Worm (Caenorhabditis elegans) whole organism, mixed stage, embryonic: ENCODE data around the gene srh-112.

Source experiments
- bed-3 ChIP-seq: fragments of 200-800 bp; sonication (Bioruptor generic); optimal IDR thresholded peaks from 3 replicates; lab custom pipeline; 2018; ENCODE audit warnings: mild to moderate bottlenecking, missing genetic modification characterization, moderate library complexity, missing compliant biosample characterization
- blmp-1 ChIP-seq: fragments of 150-350 bp; optimal IDR thresholded peaks from 2 replicates; lab custom pipeline; 2014; ENCODE audit warnings: missing biosample characterization, missing genetic modification characterization
- drap-1 ChIP-seq: fragments of 200-800 bp; sonication (Bioruptor generic); optimal IDR thresholded peaks from 3 replicates; lab custom pipeline; 2018; ENCODE audit warnings: mild to moderate bottlenecking, missing genetic modification characterization, missing compliant biosample characterization
- elt-1 ChIP-seq: sonication (generic microtip); optimal IDR thresholded peaks from 2 replicates; lab custom pipeline; 2017; ENCODE audit warnings: missing genetic modification characterization, mild to moderate bottlenecking, missing compliant biosample characterization, antibody characterized with exemption, moderate library complexity, borderline replicate concordance; ENCODE audit not compliant: insufficient read depth
- elt-3 ChIP-seq: fragments of 150-350 bp; optimal IDR thresholded peaks from 2 replicates; lab custom pipeline; 2014; ENCODE audit warnings: missing biosample characterization, missing genetic modification characterization
- lsy-2 ChIP-seq: fragments of 150-350 bp; optimal IDR thresholded peaks from 2 replicates; lab custom pipeline; 2014; ENCODE audit warnings: missing biosample characterization, missing genetic modification characterization
- nhr-237 ChIP-seq: fragments of 150-350 bp; optimal IDR thresholded peaks from 2 replicates; lab custom pipeline; 2014; ENCODE audit warnings: missing biosample characterization, missing genetic modification characterization
- nhr-28 ChIP-seq: fragments of 150-350 bp; optimal IDR thresholded peaks from 2 replicates; lab custom pipeline; 2014; ENCODE audit warnings: missing biosample characterization, missing genetic modification characterization
- pha-4 ChIP-seq: fragments of 150-350 bp; optimal IDR thresholded peaks from 2 replicates; lab custom pipeline; 2018; ENCODE audit warnings: missing biosample characterization, missing genetic modification reagents, missing genetic modification characterization
- tbx-8 ChIP-seq: fragments of 200-800 bp; sonication (Bioruptor generic); optimal IDR thresholded peaks from 2 replicates; lab custom pipeline; 2018; ENCODE audit warnings: mild to moderate bottlenecking, missing genetic modification characterization, moderate library complexity, missing compliant biosample characterization
- zip-8 ChIP-seq: fragments of 150-350 bp; optimal IDR thresholded peaks from 2 replicates; lab custom pipeline; 2014; ENCODE audit warnings: missing biosample characterization, missing genetic modification characterization

ce11 chrV:17220345-17220744 lies 5.7 kb downstream of the srh-112 start, which contains the start of gene srh-109:
- TF ChIP-seq elt-1 (tag; lab: Kevin White, UChicago) (no peak), pha-4 (tag; lab: Kevin White, UChicago) (no peak), nhr-28 (tag; lab: Kevin White, UChicago) (no peak), nhr-237 (tag; lab: Kevin White, UChicago) (no peak), lsy-2 (tag; lab: Kevin White, UChicago) (no peak), zip-8 (peak; percentile 58), blmp-1 (tag; lab: Kevin White, UChicago) (no peak), tbx-8 (GFP tag; lab: Kevin White, UChicago) (no peak), bed-3 (GFP tag; lab: Kevin White, UChicago) (no peak), drap-1 (GFP tag; lab: Kevin White, UChicago) (no peak), elt-3 (tag; lab: Kevin White, UChicago) (no peak)
